Worm (Caenorhabditis elegans) whole organism, L2 larva: Measurements from ENCODE around the gene C50A2.3.

Experiments used
- F13H6.1 ChIP-seq: sonication (generic microtip); optimal IDR thresholded peaks from 2 replicates; lab custom pipeline; 2016; ENCODE audit warnings: missing genetic modification characterization, missing compliant biosample characterization
- nhr-11 ChIP-seq: fragments of 150-350 bp; optimal IDR thresholded peaks from 2 replicates; lab custom pipeline; 2014; ENCODE audit warnings: missing biosample characterization, missing genetic modification characterization
- sma-9 ChIP-seq, 2 experiments: fragments of 150-350 bp in 1 of 2; sonication (generic microtip) in 1 of 2; optimal IDR thresholded peaks; 2 replicates each; lab custom pipeline; 2014 to 2016; ENCODE audit warnings: missing genetic modification characterization in 2 of 2, mild to moderate bottlenecking in 1 of 2, missing biosample characterization in 1 of 2, missing compliant biosample characterization in 1 of 2, missing genetic modification reagents in 1 of 2, moderate library complexity in 1 of 2

DNA sequence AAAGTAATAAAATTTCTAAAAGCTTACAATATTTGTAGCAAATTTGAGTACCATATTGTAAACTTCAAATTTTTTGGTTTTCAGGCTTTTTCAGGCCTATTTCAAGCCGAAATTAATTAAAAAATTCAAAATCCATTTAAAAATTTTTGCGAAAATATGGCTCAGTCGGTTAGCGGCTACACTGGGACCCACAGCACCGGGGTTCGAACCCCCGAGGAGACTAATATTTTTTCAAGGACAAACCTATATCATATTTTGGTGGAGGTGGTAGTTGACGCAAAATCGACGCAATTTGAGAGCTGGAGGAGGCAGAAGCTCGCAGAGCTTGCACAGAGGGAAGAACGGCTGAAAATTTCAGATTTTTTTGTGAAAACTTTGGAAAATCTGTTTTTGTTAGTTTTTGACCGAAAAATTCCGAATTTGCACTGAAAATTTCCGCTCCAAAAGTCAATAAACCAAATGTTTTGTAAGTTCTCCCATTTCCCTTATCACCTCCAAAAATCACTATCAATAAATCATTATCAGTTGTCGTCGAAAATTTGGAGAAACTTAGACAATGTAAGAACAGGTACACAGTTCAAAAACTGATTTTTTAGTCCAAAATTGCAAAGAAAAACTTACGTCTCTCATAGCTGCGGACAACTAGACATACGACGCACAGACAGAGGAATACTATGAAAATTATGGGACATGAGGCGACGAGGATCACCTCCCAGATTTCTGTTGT lies 9.2 kb downstream of the C50A2.3 start:
- no peak for TF ChIP-seq nhr-11 (tag; lab: Kevin White, UChicago)
- TF ChIP-seq sma-9 (GFP tag; optimal IDR thresholded peaks at IDR 0.05; lab: Kevin White, UChicago) = peak; percentile 56
- TF ChIP-seq sma-9 (tag; optimal IDR thresholded peaks at IDR 0.05; lab: Kevin White, UChicago) = no peak
- TF ChIP-seq F13H6.1 (tag; lab: Kevin White, UChicago) = no peak
